Worm (Caenorhabditis elegans): Measurements from ENCODE around the gene Y54G2A.44.

ce11 chrIV:2849269-2849668 lies 47.6 kb downstream of the Y54G2A.44 start:
- TF ChIP-seq efl-1 (GFP tag; optimal IDR thresholded peaks at IDR 0.05) (no peak), lin-54 (GFP tag; optimal IDR thresholded peaks at IDR 0.05) (no peak), K11D2.4 (GFP tag; IDR thresholded peaks at IDR 0.05) (no peak), dox-1 (GFP tag; IDR thresholded peaks at IDR 0.05) (no peak), Y79H2A.3 (GFP tag; conservative IDR thresholded peaks at IDR 0.05) (no peak), B0261.1 (tag; optimal IDR thresholded peaks at IDR 0.05) (no peak)

Data from whole organism, young adult.